Fruit fly (Drosophila melanogaster): ENCODE measurements around the gene cdm.

DNA sequence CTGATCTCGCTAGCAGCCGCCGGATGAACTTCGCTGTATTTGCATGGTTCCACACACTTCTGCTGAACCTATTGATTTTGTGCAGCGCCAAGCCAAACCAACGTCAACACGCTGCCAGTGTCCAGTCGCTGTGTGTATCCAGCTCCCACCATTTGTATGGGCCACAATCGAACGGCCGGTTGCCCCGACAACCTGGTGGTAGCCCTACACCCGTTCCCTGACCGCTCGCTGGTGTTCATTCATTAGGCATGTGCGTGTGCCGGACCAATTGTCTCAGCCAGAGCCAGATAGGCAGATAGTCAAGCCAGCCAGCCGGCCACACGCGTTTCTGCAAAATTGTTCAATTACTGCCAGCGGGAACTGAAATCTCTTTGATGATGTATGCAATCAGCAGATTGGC lies 8.6 kb upstream of the cdm start, which contains the start of gene CG14313:
- TF ChIP-seq CG11696 (GFP tag; IDR thresholded peaks at IDR 0.05) (no peak), NC2α (GFP tag; optimal IDR thresholded peaks at IDR 0.05) (no peak), CG14710 (tag; optimal IDR thresholded peaks at IDR 0.05) (no peak), hth (optimal IDR thresholded peaks at IDR 0.05) (no peak)
